Fruit fly (Drosophila melanogaster) whole organism, pupa: Measurements from ENCODE around the gene sesB.

ENCODE experiments used
- CG14655 ChIP-seq: fragments of 200-800 bp; sonication (Bioruptor generic); optimal IDR thresholded peaks from 3 replicates; lab custom pipeline; 2017; ENCODE audit warnings: mild to moderate bottlenecking, missing biosample characterization, missing genetic modification reagents, missing genetic modification characterization
- CG4496 ChIP-seq: fragments of 200-800 bp; sonication (Bioruptor generic); IDR thresholded peaks from 3 replicates; pipeline ENCODE4 v1.3.6; 2022; ENCODE audit warnings: missing biosample characterization, missing genetic modification characterization
- CG8159 ChIP-seq: fragments of 200-800 bp; sonication (Bioruptor generic); optimal IDR thresholded peaks from 3 replicates; lab custom pipeline; 2018; ENCODE audit warnings: missing biosample characterization, mild to moderate bottlenecking, missing genetic modification characterization, moderate library complexity
- gl ChIP-seq: fragments of 200-800 bp; sonication (Bioruptor generic); optimal IDR thresholded peaks from 2 replicates; lab custom pipeline; 2018; ENCODE audit warnings: missing biosample characterization, mild to moderate bottlenecking, missing genetic modification characterization

DNA sequence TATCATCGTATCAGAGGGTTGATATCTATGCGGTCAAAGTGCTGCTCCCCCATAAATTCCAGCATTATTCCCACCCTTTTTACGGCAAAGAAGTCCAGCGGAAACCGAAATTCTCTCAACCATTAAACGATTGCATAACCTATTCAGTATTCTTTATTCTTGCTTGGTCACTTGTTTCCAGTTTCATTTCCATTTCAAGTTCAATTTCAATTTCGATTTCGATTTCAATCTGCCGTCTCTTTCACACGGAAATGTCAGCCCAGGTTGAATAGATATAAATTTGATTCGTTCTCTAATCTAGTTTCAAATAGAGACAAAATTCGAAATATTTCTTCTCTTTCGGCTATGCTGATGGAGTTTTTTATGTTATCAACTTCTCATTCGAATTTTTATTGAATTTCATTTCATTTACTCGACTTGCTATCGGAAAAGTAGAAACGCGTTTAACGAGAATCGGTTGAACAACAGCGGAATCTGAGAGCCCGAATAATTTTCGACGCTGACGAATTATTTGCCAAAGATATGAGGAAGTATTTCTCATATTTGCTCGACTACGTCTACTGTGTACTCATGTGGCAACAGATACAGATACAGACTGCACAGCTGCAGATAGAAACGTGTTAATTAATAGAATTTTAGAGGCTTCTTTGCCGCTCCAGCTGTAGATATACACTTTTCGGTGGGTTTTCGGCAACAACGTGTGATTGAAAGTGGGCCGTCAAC is 53.9 kb downstream of the sesB start:
- TF ChIP-seq gl (tag; lab: Kevin White, UChicago) (no peak), CG4496 (GFP tag; lab: Robert Waterston, UW) (no peak), CG14655 (GFP tag; lab: Kevin White, UChicago) (no peak), CG8159 (no peak)
